Fruit fly (Drosophila melanogaster) whole organism, embryonic: Measurements from ENCODE around the gene CG15375.
A peak's percentile ranks its signal among the peaks of the same experiment; 100 is the strongest.

Experiments used
- Antp ChIP-seq: fragments of 200-800 bp; sonication (Bioruptor generic); optimal IDR thresholded peaks from 3 replicates; lab custom pipeline; 2016; ENCODE audit warnings: missing biosample characterization, missing genetic modification characterization
- Asciz ChIP-seq: fragments of 200-800 bp; sonication (Bioruptor generic); optimal IDR thresholded peaks from 2 replicates; lab custom pipeline; 2017; ENCODE audit warnings: missing biosample characterization, mild to moderate bottlenecking, missing genetic modification characterization, missing genetic modification reagents
- Blimp-1 ChIP-seq: fragments of 200-800 bp; sonication (Bioruptor generic); optimal IDR thresholded peaks from 3 replicates; lab custom pipeline; 2018; ENCODE audit warnings: missing biosample characterization, missing genetic modification characterization, mild to moderate bottlenecking, moderate library complexity, missing genetic modification reagents
- CG11398 ChIP-seq: fragments of 200-800 bp; sonication (Bioruptor generic); optimal IDR thresholded peaks from 2 replicates; lab custom pipeline; 2016; ENCODE audit warnings: missing biosample characterization, missing genetic modification characterization
- CG11456 ChIP-seq: fragments of 200-800 bp; sonication (Bioruptor generic); IDR thresholded peaks from 3 replicates; pipeline ENCODE4 v1.3.6; 2022; ENCODE audit warnings: missing biosample characterization, missing genetic modification characterization
- CG11723 ChIP-seq: fragments of 200-800 bp; sonication (Bioruptor generic); optimal IDR thresholded peaks from 2 replicates; lab custom pipeline; 2017; ENCODE audit warnings: missing biosample characterization, mild to moderate bottlenecking, missing genetic modification characterization
- CG12236 ChIP-seq: fragments of 200-800 bp; sonication (Bioruptor generic); optimal IDR thresholded peaks from 2 replicates; lab custom pipeline; 2016; ENCODE audit warnings: missing biosample characterization, missing genetic modification characterization
- CG13287 ChIP-seq: fragments of 200-800 bp; sonication (Bioruptor generic); IDR thresholded peaks from 2 replicates; pipeline ENCODE4 v1.3.6; 2022; ENCODE audit warnings: missing biosample characterization, missing genetic modification characterization; ENCODE audit not compliant: partially characterized antibody
- CG14667 ChIP-seq: fragments of 200-800 bp; sonication (Bioruptor generic); IDR thresholded peaks from 2 replicates; pipeline ENCODE4 v1.3.6; 2022; ENCODE audit warnings: missing biosample characterization, missing genetic modification characterization
- CG1602 ChIP-seq: fragments of 200-800 bp; sonication (Bioruptor generic); optimal IDR thresholded peaks from 3 replicates; lab custom pipeline; 2016; ENCODE audit warnings: missing biosample characterization, missing genetic modification characterization
- CG1792 ChIP-seq: fragments of 200-800 bp; sonication (Bioruptor generic); optimal IDR thresholded peaks from 2 replicates; lab custom pipeline; 2016; ENCODE audit warnings: missing biosample characterization, missing genetic modification characterization
- CG18764 ChIP-seq: fragments of 200-800 bp; sonication (Bioruptor generic); optimal IDR thresholded peaks from 3 replicates; lab custom pipeline; 2016; ENCODE audit warnings: missing biosample characterization, missing genetic modification characterization
- CG2875 ChIP-seq: fragments of 200-800 bp; sonication (Bioruptor generic); optimal IDR thresholded peaks from 2 replicates; lab custom pipeline; 2017; ENCODE audit warnings: missing biosample characterization, mild to moderate bottlenecking, missing genetic modification characterization, missing genetic modification reagents
- CG31365 ChIP-seq: fragments of 200-800 bp; sonication (Bioruptor generic); optimal IDR thresholded peaks from 2 replicates; lab custom pipeline; 2018; ENCODE audit warnings: missing biosample characterization, mild to moderate bottlenecking, missing genetic modification characterization
- CG32767 ChIP-seq: fragments of 200-800 bp; sonication (Bioruptor generic); IDR thresholded peaks from 2 replicates; pipeline ENCODE4 v1.3.6; 2022; ENCODE audit warnings: missing biosample characterization, missing genetic modification characterization
- CG42726 ChIP-seq: fragments of 200-800 bp; sonication (Bioruptor generic); IDR thresholded peaks from 2 replicates; pipeline ENCODE4 v1.3.6; 2022; ENCODE audit warnings: missing biosample characterization, missing genetic modification characterization; ENCODE audit not compliant: partially characterized antibody
- CG4820 ChIP-seq: fragments of 200-800 bp; sonication (Bioruptor generic); optimal IDR thresholded peaks from 3 replicates; lab custom pipeline; 2016; ENCODE audit warnings: missing biosample characterization, missing genetic modification characterization
- CG6654 ChIP-seq: fragments of 200-800 bp; sonication (Bioruptor generic); optimal IDR thresholded peaks from 2 replicates; lab custom pipeline; 2017; ENCODE audit warnings: missing biosample characterization, mild to moderate bottlenecking, missing genetic modification characterization
- CG6765 ChIP-seq: fragments of 200-800 bp; sonication (Bioruptor generic); optimal IDR thresholded peaks from 3 replicates; lab custom pipeline; 2017; ENCODE audit warnings: missing biosample characterization, mild to moderate bottlenecking, missing genetic modification characterization
- CG7556 ChIP-seq: fragments of 200-800 bp; sonication (Bioruptor generic); optimal IDR thresholded peaks from 2 replicates; lab custom pipeline; 2017; ENCODE audit warnings: missing biosample characterization, mild to moderate bottlenecking, missing genetic modification characterization
- CG7987 ChIP-seq: fragments of 200-800 bp; sonication (Bioruptor generic); optimal IDR thresholded peaks from 2 replicates; lab custom pipeline; 2018; ENCODE audit warnings: missing biosample characterization, mild to moderate bottlenecking, missing genetic modification characterization, moderate library complexity
- CHES-1-like ChIP-seq: fragments of 200-800 bp; sonication (Bioruptor generic); optimal IDR thresholded peaks from 2 replicates; lab custom pipeline; 2016; ENCODE audit warnings: missing biosample characterization, missing genetic modification characterization
- Dbx ChIP-seq: fragments of 200-800 bp; sonication (Bioruptor generic); IDR thresholded peaks from 3 replicates; pipeline ENCODE4 v1.3.6; 2022; ENCODE audit warnings: missing biosample characterization, missing genetic modification characterization
- Deaf1 ChIP-seq: fragments of 200-800 bp; optimal IDR thresholded peaks from 3 replicates; lab custom pipeline; 2019; ENCODE audit warnings: missing biosample characterization, mild to moderate bottlenecking, missing genetic modification characterization, moderate library complexity
- Dip2 ChIP-seq: fragments of 200-800 bp; sonication (Bioruptor generic); IDR thresholded peaks from 2 replicates; pipeline ENCODE4 v1.3.6; 2022; ENCODE audit warnings: missing biosample characterization, missing genetic modification characterization
- Doc2 ChIP-seq: fragments of 200-800 bp; sonication (Bioruptor generic); IDR thresholded peaks from 2 replicates; pipeline ENCODE4 v1.3.6; 2022; ENCODE audit warnings: missing biosample characterization, missing genetic modification characterization
- Hr39 ChIP-seq: fragments of >200 bp; optimal IDR thresholded peaks from 2 replicates; lab custom pipeline; 2017
- Hr51 ChIP-seq, 2 experiments: fragments of 200-800 bp; sonication (Bioruptor generic); optimal IDR thresholded peaks; 2 replicates in 1 of 2; 3 replicates in 1 of 2; lab custom pipeline; 2016 to 2018; ENCODE audit warnings: missing biosample characterization in 2 of 2, missing genetic modification characterization in 2 of 2, mild to moderate bottlenecking in 1 of 2, moderate library complexity in 1 of 2
- Hr78 ChIP-seq, 2 experiments: fragments of 200-800 bp in 1 of 2; fragments of >200 bp in 1 of 2; sonication (Bioruptor generic) in 1 of 2; optimal IDR thresholded peaks; 2 replicates each; lab custom pipeline; 2017 to 2019; ENCODE audit warnings: missing biosample characterization in 2 of 2, missing genetic modification characterization in 2 of 2, mild to moderate bottlenecking in 1 of 2, moderate library complexity in 1 of 2
- Mes4 ChIP-seq: fragments of 200-800 bp; sonication (Bioruptor generic); optimal IDR thresholded peaks from 2 replicates; lab custom pipeline; 2016; ENCODE audit warnings: missing biosample characterization, missing genetic modification characterization
- Mrtf ChIP-seq: fragments of 200-800 bp; sonication (Bioruptor generic); IDR thresholded peaks from 3 replicates; pipeline ENCODE4 v1.3.6; 2022; ENCODE audit warnings: missing biosample characterization, missing genetic modification characterization
- Ravus ChIP-seq: fragments of 200-800 bp; sonication (Bioruptor generic); IDR thresholded peaks from 2 replicates; pipeline ENCODE4 v1.3.6; 2022; ENCODE audit warnings: missing biosample characterization, missing genetic modification characterization
- Side ChIP-seq: fragments of 200-800 bp; sonication (Bioruptor generic); optimal IDR thresholded peaks from 2 replicates; lab custom pipeline; 2016; ENCODE audit warnings: missing biosample characterization, missing genetic modification characterization
- Six4 ChIP-seq: fragments of 200-800 bp; sonication (Bioruptor generic); optimal IDR thresholded peaks from 2 replicates; lab custom pipeline; 2016; ENCODE audit warnings: missing biosample characterization, missing genetic modification characterization
- Stat92E ChIP-seq, 3 experiments: fragments of >200 bp in 2 of 3; fragments of 200-800 bp in 1 of 3; sonication (Bioruptor generic) in 1 of 3; optimal IDR thresholded peaks; 2 replicates each; lab custom pipeline; 2017 to 2019; ENCODE audit warnings: missing biosample characterization in 3 of 3, missing genetic modification characterization in 3 of 3, mild to moderate bottlenecking in 1 of 3, moderate library complexity in 1 of 3
- da ChIP-seq: fragments of 200-800 bp; sonication (Bioruptor generic); optimal IDR thresholded peaks from 2 replicates; lab custom pipeline; 2016; ENCODE audit warnings: missing biosample characterization, missing genetic modification characterization
- dati ChIP-seq: fragments of 200-800 bp; sonication (Bioruptor generic); IDR thresholded peaks from 2 replicates; pipeline ENCODE4 v1.3.6; 2022; ENCODE audit warnings: missing biosample characterization, missing genetic modification characterization
- gro ChIP-seq: fragments of 200-800 bp; sonication (Bioruptor generic); optimal IDR thresholded peaks from 2 replicates; lab custom pipeline; 2016; ENCODE audit warnings: missing biosample characterization, missing genetic modification characterization
- hb ChIP-seq: fragments of 200-800 bp; sonication (Bioruptor generic); IDR thresholded peaks from 3 replicates; pipeline ENCODE4 v1.3.6; 2022; ENCODE audit warnings: missing biosample characterization, missing genetic modification characterization; ENCODE audit not compliant: partially characterized antibody
- kay ChIP-seq: fragments of 200-800 bp; sonication (Bioruptor generic); optimal IDR thresholded peaks from 2 replicates; lab custom pipeline; 2016; ENCODE audit warnings: missing biosample characterization, missing genetic modification characterization
- mld ChIP-seq: fragments of 200-800 bp; sonication (Bioruptor generic); IDR thresholded peaks from 3 replicates; pipeline ENCODE4 v1.3.6; 2022; ENCODE audit warnings: missing biosample characterization, missing genetic modification characterization; ENCODE audit not compliant: partially characterized antibody
- onecut ChIP-seq: fragments of 200-800 bp; sonication (Bioruptor generic); IDR thresholded peaks from 2 replicates; pipeline ENCODE4 v1.3.6; 2022; ENCODE audit warnings: missing biosample characterization, missing genetic modification characterization
- peb ChIP-seq: fragments of 200-800 bp; sonication (Bioruptor generic); IDR thresholded peaks from 2 replicates; pipeline ENCODE4 v1.3.6; 2022; ENCODE audit warnings: missing biosample characterization, missing genetic modification characterization
- rib ChIP-seq: fragments of 200-800 bp; sonication (Bioruptor generic); IDR thresholded peaks from 2 replicates; pipeline ENCODE4 v1.3.6; 2022; ENCODE audit warnings: missing biosample characterization, missing genetic modification characterization
- sim ChIP-seq: fragments of 200-800 bp; sonication (Bioruptor generic); IDR thresholded peaks from 2 replicates; pipeline ENCODE4 v1.3.6; 2022; ENCODE audit warnings: missing biosample characterization, missing genetic modification characterization
- sqz ChIP-seq: fragments of 200-800 bp; sonication (Bioruptor generic); optimal IDR thresholded peaks from 3 replicates; lab custom pipeline; 2018; ENCODE audit warnings: missing biosample characterization, mild to moderate bottlenecking, missing genetic modification characterization
- tgo ChIP-seq: fragments of 200-800 bp; sonication (Bioruptor generic); IDR thresholded peaks from 3 replicates; pipeline ENCODE4 v1.3.6; 2022; ENCODE audit warnings: missing biosample characterization, missing genetic modification characterization
- tll ChIP-seq, 2 experiments: fragments of 200-800 bp in 1 of 2; fragments of >200 bp in 1 of 2; sonication (Bioruptor generic) in 1 of 2; optimal IDR thresholded peaks; 2 replicates each; lab custom pipeline; 2017 to 2019; ENCODE audit warnings: missing biosample characterization in 2 of 2, missing genetic modification characterization in 2 of 2, mild to moderate bottlenecking in 1 of 2, moderate library complexity in 1 of 2
- tup ChIP-seq: fragments of 200-800 bp; sonication (Bioruptor generic); optimal IDR thresholded peaks from 2 replicates; lab custom pipeline; 2016; ENCODE audit warnings: missing biosample characterization, mild to moderate bottlenecking, missing genetic modification characterization, moderate library complexity

The CG15375 gene

DNA sequence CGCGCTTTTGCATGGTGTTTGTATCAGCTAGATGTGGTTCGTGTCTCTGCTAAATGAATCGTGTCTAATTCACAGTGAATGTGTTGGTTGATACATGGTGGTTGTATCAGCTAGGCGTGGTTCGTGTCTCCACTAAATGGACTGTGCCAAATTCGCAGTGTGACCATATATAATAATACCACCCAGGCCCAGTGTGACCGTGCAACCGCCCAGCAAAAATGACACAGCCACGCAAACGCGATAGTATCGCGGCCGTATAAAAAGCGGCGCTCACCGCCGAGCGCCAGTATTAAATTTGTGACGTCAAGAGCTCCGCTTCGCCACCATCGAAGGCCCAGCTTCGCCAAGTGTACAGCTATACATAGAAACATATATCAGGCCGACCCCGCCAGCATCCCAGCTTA, 4.7 kb downstream of the CG15375 start, which contains the start of gene cib (continued):
- TF ChIP-seq Side (GFP tag; lab: Kevin White, UChicago) = peak; percentile 50
- TF ChIP-seq CG1602 (GFP tag; lab: Kevin White, UChicago) = no peak
- peak; percentile 11 for TF ChIP-seq CG31365 (tag; lab: Kevin White, UChicago)
- TF ChIP-seq Deaf1 (tag; lab: Kevin White, UChicago) = peak; percentile 37
- peak; percentile 12 for TF ChIP-seq Hr51 (GFP tag; optimal IDR thresholded peaks at IDR 0.05; lab: Kevin White, UChicago)
- no peak for TF ChIP-seq kay (GFP tag; lab: Kevin White, UChicago)
- no peak for TF ChIP-seq Six4 (GFP tag; lab: Kevin White, UChicago)
- TF ChIP-seq Hr39 (lab: Kevin White, UChicago) = no peak
- no peak for TF ChIP-seq Mrtf (GFP tag; lab: Robert Waterston, UW)
- TF ChIP-seq rib = 0 out of 2 replicates have a peak, but pooled peaks have one; percentile 32
- TF ChIP-seq, all 482 proteins: peak for 211

DNA sequence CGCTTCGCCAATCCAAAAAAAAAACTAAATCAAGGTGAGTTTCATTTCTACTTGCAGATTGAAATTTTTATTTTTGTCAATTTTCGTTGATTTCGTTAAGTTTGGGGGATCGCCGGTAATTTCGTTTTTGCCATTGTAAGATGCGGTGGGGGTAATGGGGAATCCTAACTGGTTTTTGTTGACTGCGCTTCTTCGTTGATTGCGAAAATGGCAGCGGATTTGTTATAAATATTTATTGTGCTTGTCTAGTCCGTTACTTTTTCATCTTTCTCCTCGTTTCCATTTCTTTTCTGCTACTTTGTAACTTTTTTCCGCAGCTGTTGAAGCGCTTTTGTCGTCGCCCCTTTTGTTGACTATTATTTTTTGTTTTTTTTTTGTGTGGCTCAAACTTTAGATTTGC, 5.1 kb downstream of the CG15375 start:
- TF ChIP-seq onecut (GFP tag; lab: Robert Waterston, UW) (no peak), CG12236 (GFP tag; lab: Kevin White, UChicago) (no peak), hb (0 out of 3 replicates have a peak, but pooled peaks have one; percentile 5), CG6765 (no peak), CG1792 (no peak), da (GFP tag; lab: Kevin White, UChicago) (no peak), Doc2 (GFP tag; lab: Robert Waterston, UW) (no peak), tgo (no peak), CG42726 (GFP tag; lab: Robert Waterston, UW) (no peak), sim (GFP tag; lab: Robert Waterston, UW) (no peak), gro (no peak), CG4820 (GFP tag; lab: Kevin White, UChicago) (no peak), Six4 (GFP tag; lab: Kevin White, UChicago) (no peak), CG11723 (GFP tag; lab: Kevin White, UChicago) (no peak), CG11456 (no peak), Hr78 (GFP tag; optimal IDR thresholded peaks at IDR 0.05; lab: Kevin White, UChicago) (no peak), CG7556 (GFP tag; lab: Kevin White, UChicago) (no peak), CG18764 (GFP tag; lab: Kevin White, UChicago) (no peak), Dbx (GFP tag; lab: Robert Waterston, UW) (0 out of 3 replicates have a peak, but pooled peaks have one; percentile 3), CG6654 (GFP tag; lab: Kevin White, UChicago) (no peak), CG32767 (GFP tag; lab: Robert Waterston, UW) (no peak), tup (no peak), sqz (GFP tag; lab: Kevin White, UChicago) (peak; percentile 73), Blimp-1 (GFP tag; lab: Kevin White, UChicago) (no peak), Mes4 (GFP tag; lab: Kevin White, UChicago) (no peak), CG14667 (GFP tag; lab: Robert Waterston, UW) (no peak), CG11398 (GFP tag; lab: Kevin White, UChicago) (no peak), tll (GFP tag; optimal IDR thresholded peaks at IDR 0.05; lab: Kevin White, UChicago) (no peak), mld (GFP tag; lab: Robert Waterston, UW) (peak; percentile 4; the same call in 1 of the 3 replicates), CG2875 (GFP tag; lab: Kevin White, UChicago) (no peak), CG13287 (GFP tag; lab: Robert Waterston, UW) (0 out of 2 replicates have a peak, but pooled peaks have one; percentile 1), Antp (GFP tag; lab: Kevin White, UChicago) (no peak), Ravus (GFP tag; lab: Robert Waterston, UW) (no peak), Asciz (no peak), Stat92E (GFP tag; optimal IDR thresholded peaks at IDR 0.05; lab: Kevin White, UChicago) (peak in 1 of 3 experiments; percentile 12), dati (GFP tag; lab: Robert Waterston, UW) (0 out of 2 replicates have a peak, but pooled peaks have one; percentile 17), Dip2 (GFP tag; lab: Robert Waterston, UW) (no peak), peb (no peak), CG7987 (no peak), Mrtf (GFP tag; lab: Robert Waterston, UW) (no peak), CHES-1-like (GFP tag; lab: Kevin White, UChicago) (no peak)
